Fruit fly (Drosophila melanogaster) whole organism, prepupa: ENCODE results near the gene Mur29B.

Experiments
- Blimp-1 ChIP-seq: fragments of 200-800 bp; sonication (Bioruptor generic); optimal IDR thresholded peaks from 3 replicates; lab custom pipeline; 2017; ENCODE audit warnings: missing biosample characterization, missing genetic modification characterization, mild to moderate bottlenecking, moderate library complexity, missing genetic modification reagents
- CG10669 ChIP-seq: fragments of 200-800 bp; sonication (Bioruptor generic); optimal IDR thresholded peaks from 3 replicates; lab custom pipeline; 2018; ENCODE audit warnings: missing biosample characterization, mild to moderate bottlenecking, missing genetic modification characterization, moderate library complexity
- CG15336 ChIP-seq: fragments of 200-800 bp; sonication (Bioruptor generic); IDR thresholded peaks from 2 replicates; pipeline ENCODE4 v1.3.6; 2022; ENCODE audit warnings: missing biosample characterization, missing genetic modification characterization
- CG16779 ChIP-seq: fragments of 200-800 bp; sonication (Bioruptor generic); optimal IDR thresholded peaks from 3 replicates; lab custom pipeline; 2017; ENCODE audit warnings: missing biosample characterization, mild to moderate bottlenecking, missing genetic modification characterization
- CG32006 ChIP-seq: fragments of 200-800 bp; sonication (Bioruptor generic); optimal IDR thresholded peaks from 3 replicates; lab custom pipeline; 2017; ENCODE audit warnings: missing biosample characterization, mild to moderate bottlenecking, missing genetic modification characterization
- CG34406 ChIP-seq: fragments of 200-800 bp; sonication (Bioruptor generic); optimal IDR thresholded peaks from 3 replicates; lab custom pipeline; 2016; ENCODE audit warnings: missing biosample characterization, missing genetic modification characterization
- CG3919 ChIP-seq: fragments of 200-800 bp; sonication (Bioruptor generic); optimal IDR thresholded peaks from 3 replicates; lab custom pipeline; 2016; ENCODE audit warnings: missing biosample characterization, missing genetic modification characterization
- CG4318 ChIP-seq: fragments of 200-800 bp; sonication (Bioruptor generic); optimal IDR thresholded peaks from 3 replicates; lab custom pipeline; 2017; ENCODE audit warnings: missing biosample characterization, mild to moderate bottlenecking, missing genetic modification characterization
- CG6163 ChIP-seq: fragments of 200-800 bp; sonication (Bioruptor generic); IDR thresholded peaks from 3 replicates; pipeline ENCODE4 v1.3.6; 2022; ENCODE audit warnings: missing biosample characterization, missing genetic modification characterization
- CG6276 ChIP-seq: fragments of 200-800 bp; sonication (Bioruptor generic); optimal IDR thresholded peaks from 2 replicates; lab custom pipeline; 2017; ENCODE audit warnings: missing biosample characterization, mild to moderate bottlenecking, missing genetic modification characterization
- CG6792 ChIP-seq: fragments of 200-800 bp; sonication (Bioruptor generic); optimal IDR thresholded peaks from 3 replicates; lab custom pipeline; 2016; ENCODE audit warnings: missing biosample characterization, missing genetic modification characterization
- CG6808 ChIP-seq: fragments of 200-800 bp; sonication (Bioruptor generic); optimal IDR thresholded peaks from 3 replicates; lab custom pipeline; 2017; ENCODE audit warnings: missing biosample characterization, missing genetic modification characterization, mild to moderate bottlenecking, moderate library complexity, missing genetic modification reagents
- CG8119 ChIP-seq: fragments of 200-800 bp; sonication (Bioruptor generic); IDR thresholded peaks from 3 replicates; pipeline ENCODE4 v1.3.6; 2022; ENCODE audit warnings: missing biosample characterization, missing genetic modification characterization
- CG8632 ChIP-seq: fragments of 200-800 bp; sonication (Bioruptor generic); optimal IDR thresholded peaks from 3 replicates; lab custom pipeline; 2016; ENCODE audit warnings: missing biosample characterization, missing genetic modification characterization
- Eip78C ChIP-seq: fragments of 200-800 bp; sonication (Bioruptor generic); peaks from one replicate; lab custom pipeline; 2016; ENCODE audit warnings: missing biosample characterization, missing genetic modification characterization
- Eip93F ChIP-seq: fragments of 200-800 bp; sonication (Bioruptor generic); optimal IDR thresholded peaks from 2 replicates; lab custom pipeline; 2016; ENCODE audit warnings: missing biosample characterization, mild to moderate bottlenecking, missing genetic modification characterization
- Ets21C ChIP-seq: fragments of 200-800 bp; sonication (Bioruptor generic); optimal IDR thresholded peaks from 3 replicates; lab custom pipeline; 2016; ENCODE audit warnings: missing biosample characterization, missing genetic modification characterization
- Ets96B ChIP-seq: fragments of 200-800 bp; optimal IDR thresholded peaks from 2 replicates; lab custom pipeline; 2019; ENCODE audit warnings: missing biosample characterization, mild to moderate bottlenecking, missing genetic modification characterization, moderate library complexity
- Hr4 ChIP-seq: fragments of 200-800 bp; sonication (Bioruptor generic); optimal IDR thresholded peaks from 3 replicates; lab custom pipeline; 2016; ENCODE audit warnings: missing biosample characterization, missing genetic modification characterization
- Lpt ChIP-seq: fragments of 200-800 bp; sonication (Bioruptor generic); optimal IDR thresholded peaks from 3 replicates; lab custom pipeline; 2016; ENCODE audit warnings: missing biosample characterization, missing genetic modification characterization
- Met ChIP-seq: fragments of 200-800 bp; sonication (Bioruptor generic); optimal IDR thresholded peaks from 3 replicates; lab custom pipeline; 2016; ENCODE audit warnings: missing biosample characterization, missing genetic modification characterization
- OdsH ChIP-seq: fragments of 200-800 bp; sonication (Bioruptor generic); optimal IDR thresholded peaks from 3 replicates; lab custom pipeline; 2016; ENCODE audit warnings: missing biosample characterization, missing genetic modification characterization
- Sox102F ChIP-seq: fragments of 200-800 bp; sonication (Bioruptor generic); optimal IDR thresholded peaks from 2 replicates; lab custom pipeline; 2016; ENCODE audit warnings: missing biosample characterization, mild to moderate bottlenecking, missing genetic modification characterization
- Sox14 ChIP-seq: fragments of 200-800 bp; sonication (Bioruptor generic); optimal IDR thresholded peaks from 3 replicates; lab custom pipeline; 2016; ENCODE audit warnings: missing biosample characterization, missing genetic modification characterization
- achi ChIP-seq: fragments of 200-800 bp; sonication (Bioruptor generic); optimal IDR thresholded peaks from 3 replicates; lab custom pipeline; 2016; ENCODE audit warnings: missing biosample characterization, missing genetic modification characterization
- acj6 ChIP-seq: fragments of 200-800 bp; sonication (Bioruptor generic); optimal IDR thresholded peaks from 3 replicates; lab custom pipeline; 2016; ENCODE audit warnings: missing biosample characterization, missing genetic modification characterization
- dsx ChIP-seq: fragments of 200-800 bp; optimal IDR thresholded peaks from 3 replicates; lab custom pipeline; 2019; ENCODE audit warnings: missing biosample characterization, mild to moderate bottlenecking, missing genetic modification characterization, moderate library complexity; ENCODE audit not compliant: poor library complexity, severe bottlenecking
- esn ChIP-seq: fragments of 200-800 bp; sonication (Bioruptor generic); optimal IDR thresholded peaks from 2 replicates; lab custom pipeline; 2016; ENCODE audit warnings: missing biosample characterization, mild to moderate bottlenecking, missing genetic modification characterization, moderate library complexity
- fd85E ChIP-seq: fragments of 200-800 bp; sonication (Bioruptor generic); optimal IDR thresholded peaks from 3 replicates; lab custom pipeline; 2016; ENCODE audit warnings: missing biosample characterization, missing genetic modification characterization
- net ChIP-seq: fragments of 200-800 bp; sonication (Bioruptor generic); optimal IDR thresholded peaks from 3 replicates; lab custom pipeline; 2016; ENCODE audit warnings: missing biosample characterization, missing genetic modification characterization
- pdm3 ChIP-seq: fragments of 200-800 bp; sonication (Bioruptor generic); optimal IDR thresholded peaks from 3 replicates; lab custom pipeline; 2016; ENCODE audit warnings: missing biosample characterization, missing genetic modification characterization
- spab ChIP-seq: fragments of 200-800 bp; sonication (Bioruptor generic); optimal IDR thresholded peaks from 2 replicates; lab custom pipeline; 2017; ENCODE audit warnings: missing biosample characterization, mild to moderate bottlenecking, missing genetic modification characterization, missing genetic modification reagents
- ss ChIP-seq, 2 experiments: fragments of 200-800 bp; sonication (Bioruptor generic); optimal IDR thresholded peaks; 2 replicates in 1 of 2; 3 replicates in 1 of 2; lab custom pipeline; 2017 to 2018; ENCODE audit warnings: mild to moderate bottlenecking in 2 of 2, missing biosample characterization in 2 of 2, missing genetic modification characterization in 2 of 2, moderate library complexity in 1 of 2
- topi ChIP-seq: fragments of 200-800 bp; sonication (Bioruptor generic); optimal IDR thresholded peaks from 3 replicates; lab custom pipeline; 2016; ENCODE audit warnings: missing biosample characterization, missing genetic modification characterization
- vri ChIP-seq: fragments of 200-800 bp; sonication (Bioruptor generic); optimal IDR thresholded peaks from 3 replicates; lab custom pipeline; 2016; ENCODE audit warnings: missing biosample characterization, mild to moderate bottlenecking, missing genetic modification characterization

The Mur29B gene

dm6 chr2L:8370364-8371326, 18.7 kb downstream of the Mur29B start, which contains the start of gene CG17292 (continued):
- no peak for TF ChIP-seq Blimp-1 (GFP tag; lab: Kevin White, UChicago)
- TF ChIP-seq fd85E (GFP tag; lab: Kevin White, UChicago) = no peak
- TF ChIP-seq CG6808 (GFP tag; lab: Kevin White, UChicago) = no peak
- no peak for TF ChIP-seq CG8632 (GFP tag; lab: Kevin White, UChicago)
- no peak for TF ChIP-seq Sox102F (GFP tag; lab: Kevin White, UChicago)
- no peak for TF ChIP-seq Ets96B (tag; lab: Kevin White, UChicago)
- no peak for TF ChIP-seq CG10669 (GFP tag; lab: Kevin White, UChicago)
- TF ChIP-seq CG32006 (GFP tag; lab: Kevin White, UChicago) = no peak
- TF ChIP-seq CG6163 (GFP tag; lab: Robert Waterston, UW) = peak; percentile 47; the same call in 1 of the 3 replicates
- peak; percentile 43; the same call in 1 of the 2 replicates for TF ChIP-seq CG15336 (GFP tag; lab: Robert Waterston, UW)
- peak; percentile 58 for TF ChIP-seq Eip78C (GFP tag; lab: Kevin White, UChicago)
- TF ChIP-seq spab (GFP tag; lab: Kevin White, UChicago) = no peak
- TF ChIP-seq Sox14 (GFP tag; lab: Kevin White, UChicago) = no peak
- no peak for TF ChIP-seq esn (GFP tag; lab: Kevin White, UChicago)
- no peak for TF ChIP-seq CG34406 (GFP tag; lab: Kevin White, UChicago)
- TF ChIP-seq CG4318 (GFP tag; lab: Kevin White, UChicago) = no peak
- TF ChIP-seq topi (GFP tag; lab: Kevin White, UChicago) = peak; percentile 6
- no peak for TF ChIP-seq Eip93F (GFP tag; lab: Kevin White, UChicago)
- TF ChIP-seq CG16779 (tag; lab: Kevin White, UChicago) = peak; percentile 46
- peak; percentile 35 for TF ChIP-seq achi (GFP tag; lab: Kevin White, UChicago)
- TF ChIP-seq Ets21C (GFP tag; lab: Kevin White, UChicago) = no peak
- TF ChIP-seq Hr4 (GFP tag; lab: Kevin White, UChicago) = no peak
- peak; percentile 9 for TF ChIP-seq Met (GFP tag; lab: Kevin White, UChicago)
- TF ChIP-seq ss (GFP tag; optimal IDR thresholded peaks at IDR 0.05; lab: Kevin White, UChicago) = no peak
- no peak for TF ChIP-seq net (GFP tag; lab: Kevin White, UChicago)

dm6 chr2L:8371354-8371937, 19.5 kb downstream of the Mur29B start:
- TF ChIP-seq Lpt (no peak), acj6 (peak; percentile 40), CG6163 (GFP tag; lab: Robert Waterston, UW) (no peak), vri (GFP tag; lab: Kevin White, UChicago) (no peak), Eip78C (GFP tag; lab: Kevin White, UChicago) (peak; percentile 61), achi (GFP tag; lab: Kevin White, UChicago) (peak; percentile 39), pdm3 (GFP tag; lab: Kevin White, UChicago) (no peak), CG32006 (GFP tag; lab: Kevin White, UChicago) (peak; percentile 56), CG15336 (GFP tag; lab: Robert Waterston, UW) (peak; percentile 48), CG3919 (GFP tag; lab: Kevin White, UChicago) (no peak), CG8119 (GFP tag; lab: Robert Waterston, UW) (peak; percentile 41; the same call in 1 of the 3 replicates), CG6276 (peak; percentile 14), dsx (GFP tag; lab: Kevin White, UChicago) (peak; percentile 15), OdsH (peak; percentile 16)

- TF ChIP-seq CG6792 (GFP tag; lab: Kevin White, UChicago) (no peak), vri (GFP tag; lab: Kevin White, UChicago) (peak; percentile 6), Lpt (no peak)
Measured at dm6 chr2L:8372248-8372647, 20.3 kb downstream of the Mur29B start.
